Worm (Caenorhabditis elegans): ENCODE data around the gene K02E2.6.

K02E2.6 gene

ce11 chrV:20402842-20403241 is 22.5 kb downstream of the K02E2.6 start (continued):
- TF ChIP-seq nhr-11 (tag; optimal IDR thresholded peaks at IDR 0.05) (peak; percentile 59), nhr-20 (tag; optimal IDR thresholded peaks at IDR 0.05) (no peak), hpl-2 (GFP tag; optimal IDR thresholded peaks at IDR 0.05) (no peak), snpc-4 (tag; optimal IDR thresholded peaks at IDR 0.05) (no peak), fkh-10 (GFP tag; optimal IDR thresholded peaks at IDR 0.05) (no peak), alr-1 (tag; optimal IDR thresholded peaks at IDR 0.05; ENCODE audit: borderline replicate concordance) (no peak)

- no peak for TF ChIP-seq efl-1 (optimal IDR thresholded peaks at IDR 0.05)
- peak in 1 of 2 experiments; percentile 63 for TF ChIP-seq efl-1 (GFP tag; optimal IDR thresholded peaks at IDR 0.05 in 1 of 2)
- TF ChIP-seq vab-15 (tag; optimal IDR thresholded peaks at IDR 0.05), result no peak
- TF ChIP-seq C16A3.4 (tag; optimal IDR thresholded peaks at IDR 0.05), result no peak
Measured at ce11 chrV:20406817-20407216, 26.5 kb downstream of the K02E2.6 start.

- TF ChIP-seq C04F5.9 (tag; optimal IDR thresholded peaks at IDR 0.05) (no peak), lin-14 (GFP tag; optimal IDR thresholded peaks at IDR 0.05) (no peak)
Measured at ce11 chrV:20409016-20409415, 28.7 kb downstream of the K02E2.6 start.

ce11 chrV:20410285-20410684 is 29.9 kb downstream of the K02E2.6 start:
- TF ChIP-seq efl-1 (optimal IDR thresholded peaks at IDR 0.05) (no peak), efl-1 (GFP tag; optimal IDR thresholded peaks at IDR 0.05 in 1 of 2) (peak in 1 of 2 experiments; percentile 86), nhr-90 (tag; optimal IDR thresholded peaks at IDR 0.05; ENCODE audit: poor library complexity) (no peak)

ce11 chrV:20411659-20412058 is 31.3 kb downstream of the K02E2.6 start, which contains the start of gene F53H2.3:
F53H2.3 (minus strand) TSS chrV:20411759.
- TF ChIP-seq mep-1 (tag; optimal IDR thresholded peaks at IDR 0.05) (no peak), nhr-237 (tag; optimal IDR thresholded peaks at IDR 0.05) (no peak), mef-2 (tag; optimal IDR thresholded peaks at IDR 0.05) (no peak)

ce11 chrV:20412225-20412624 is 31.9 kb downstream of the K02E2.6 start:
- TF ChIP-seq elt-3 (tag; optimal IDR thresholded peaks at IDR 0.05), result peak in 2 of 6 experiments; percentile 24 to 49
- no peak for TF ChIP-seq pag-3 (tag; optimal IDR thresholded peaks at IDR 0.05; ENCODE audit: borderline replicate concordance, insufficient read depth)
- TF ChIP-seq aly-2 (tag; optimal IDR thresholded peaks at IDR 0.05), result no peak
- peak; percentile 54 for TF ChIP-seq blmp-1 (tag; optimal IDR thresholded peaks at IDR 0.05)
- TF ChIP-seq efl-1 (optimal IDR thresholded peaks at IDR 0.05), result no peak
- peak in 1 of 2 experiments; percentile 88 for TF ChIP-seq efl-1 (GFP tag; optimal IDR thresholded peaks at IDR 0.05 in 1 of 2)
- TF ChIP-seq lin-35 (GFP tag; optimal IDR thresholded peaks at IDR 0.05), result peak in 1 of 2 experiments; percentile 33
- peak; percentile 41 for TF ChIP-seq elt-2 (tag; optimal IDR thresholded peaks at IDR 0.05)
- TF ChIP-seq nhr-12 (tag; optimal IDR thresholded peaks at IDR 0.05), result no peak
- TF ChIP-seq vab-15 (tag; optimal IDR thresholded peaks at IDR 0.05), result no peak

ce11 chrV:20413426-20413825 is 33.1 kb downstream of the K02E2.6 start:
- TF ChIP-seq ztf-11 (tag; optimal IDR thresholded peaks at IDR 0.05), result no peak
- peak in 2 of 6 experiments; percentile 7 to 16 for TF ChIP-seq elt-3 (tag; optimal IDR thresholded peaks at IDR 0.05)
- no peak for TF ChIP-seq isw-1 (GFP tag; IDR thresholded peaks at IDR 0.05)
- TF ChIP-seq elt-2 (tag; optimal IDR thresholded peaks at IDR 0.05), result peak; percentile 70
- peak; percentile 49 for TF ChIP-seq nhr-85 (tag)
- peak in 1 of 3 experiments; percentile 20 for TF ChIP-seq dpl-1 (GFP tag; optimal IDR thresholded peaks at IDR 0.05)
- TF ChIP-seq rnt-1 (tag; optimal IDR thresholded peaks at IDR 0.05), result no peak
- no peak for TF ChIP-seq C04F5.9 (tag; optimal IDR thresholded peaks at IDR 0.05)
- no peak for TF ChIP-seq egl-27 (tag; optimal IDR thresholded peaks at IDR 0.05)
- TF ChIP-seq sox-4 (tag; optimal IDR thresholded peaks at IDR 0.05), result no peak
- no peak for TF ChIP-seq efl-1 (optimal IDR thresholded peaks at IDR 0.05)
- peak in 1 of 2 experiments; percentile 30 for TF ChIP-seq efl-1 (GFP tag; optimal IDR thresholded peaks at IDR 0.05 in 1 of 2)
- TF ChIP-seq pag-3 (tag; optimal IDR thresholded peaks at IDR 0.05; ENCODE audit: borderline replicate concordance, insufficient read depth), result no peak
- peak in 1 of 2 experiments; percentile 46 for TF ChIP-seq lin-35 (GFP tag; optimal IDR thresholded peaks at IDR 0.05)
- peak; percentile 35 for TF ChIP-seq nhr-20 (tag; optimal IDR thresholded peaks at IDR 0.05)
- peak; percentile 41 for TF ChIP-seq nhr-71 (tag; optimal IDR thresholded peaks at IDR 0.05)
- peak in 1 of 2 experiments; percentile 60 for TF ChIP-seq mdl-1 (tag; optimal IDR thresholded peaks at IDR 0.05)
- TF ChIP-seq ceh-88 (GFP tag; IDR thresholded peaks at IDR 0.05), result no peak
- TF ChIP-seq irx-1 (tag; optimal IDR thresholded peaks at IDR 0.05), result no peak
- peak; percentile 11 for TF ChIP-seq ama-1 (optimal IDR thresholded peaks at IDR 0.05)
- peak; percentile 30 for TF ChIP-seq snu-23 (GFP tag; optimal IDR thresholded peaks at IDR 0.05)
- TF ChIP-seq blmp-1 (tag; optimal IDR thresholded peaks at IDR 0.05), result peak; percentile 27
- TF ChIP-seq efl-3 (GFP tag; optimal IDR thresholded peaks at IDR 0.05), result no peak
- TF ChIP-seq nhr-90 (tag; optimal IDR thresholded peaks at IDR 0.05; ENCODE audit: poor library complexity), result peak; percentile 14
- TF ChIP-seq grh-1 (GFP tag; IDR thresholded peaks at IDR 0.05), result no peak
- no peak for TF ChIP-seq pqm-1 (tag; optimal IDR thresholded peaks at IDR 0.05)

All from whole organism, L1 larva.